Worm (Caenorhabditis elegans): Measurements from ENCODE around the gene ZK666.12.

Gene ZK666.12

ce11 chrII:10516375-10516774 is 20.4 kb downstream of the ZK666.12 start:
- TF ChIP-seq zim-3 (tag; optimal IDR thresholded peaks at IDR 0.05): no peak
- TF ChIP-seq madf-3 (GFP tag; IDR thresholded peaks at IDR 0.05): 0 out of 2 replicates have a peak, but pooled peaks have one; percentile 45

- TF ChIP-seq F39B2.1 (GFP tag; IDR thresholded peaks at IDR 0.05) (no peak), hlh-12 (tag; optimal IDR thresholded peaks at IDR 0.05) (no peak), nfya-1 (tag; optimal IDR thresholded peaks at IDR 0.05; ENCODE audit: borderline replicate concordance, insufficient read depth) (no peak), lin-26 (GFP tag; IDR thresholded peaks at IDR 0.05) (no peak), let-526 (GFP tag; IDR thresholded peaks at IDR 0.05) (no peak), zim-3 (tag; optimal IDR thresholded peaks at IDR 0.05) (no peak), hrde-1 (tag; optimal IDR thresholded peaks at IDR 0.05; ENCODE audit: borderline replicate concordance) (no peak), lsl-1 (GFP tag; optimal IDR thresholded peaks at IDR 0.05) (no peak), lag-1 (GFP tag; IDR thresholded peaks at IDR 0.05) (no peak), D2030.7 (GFP tag; IDR thresholded peaks at IDR 0.05) (no peak), egl-44 (GFP tag; IDR thresholded peaks at IDR 0.05) (no peak), hsf-1 (GFP tag; IDR thresholded peaks at IDR 0.05) (no peak), egl-18 (GFP tag; IDR thresholded peaks at IDR 0.05) (no peak)
Measured at ce11 chrII:10519017-10519416, 23.0 kb downstream of the ZK666.12 start, which contains the start of gene F59B10.4. Gene F59B10.4 (minus strand): TSS chrII:10519117.

DNA sequence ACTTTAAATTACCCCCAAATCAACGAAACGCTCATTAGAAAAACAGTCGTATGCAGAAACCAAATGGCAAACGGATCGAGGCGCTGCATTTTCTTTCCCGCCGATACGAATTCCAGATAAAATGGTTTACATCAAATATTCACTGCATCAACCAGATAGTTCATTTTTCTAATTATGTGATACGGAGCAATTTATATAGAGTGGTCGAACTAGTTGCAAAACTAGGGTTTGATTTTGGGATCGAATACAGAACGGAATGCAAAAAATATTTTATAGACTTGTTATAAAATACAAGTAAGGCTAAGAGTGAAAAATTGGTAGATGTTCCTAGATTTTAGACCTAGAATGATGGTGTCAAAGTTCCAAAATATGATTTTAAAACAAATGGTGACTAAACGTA is 23.9 kb downstream of the ZK666.12 start:
- TF ChIP-seq him-1 (tag; optimal IDR thresholded peaks at IDR 0.05) (no peak), dpff-1 (tag; optimal IDR thresholded peaks at IDR 0.05) (no peak), ztf-3 (GFP tag; optimal IDR thresholded peaks at IDR 0.05) (no peak), ceh-58 (GFP tag; IDR thresholded peaks at IDR 0.05) (no peak), unc-62 (GFP tag; optimal IDR thresholded peaks at IDR 0.05) (no peak), C06A6.2 (GFP tag; conservative IDR thresholded peaks at IDR 0.05) (no peak), aptf-2 (GFP tag; conservative IDR thresholded peaks at IDR 0.05) (no peak), nhr-27 (tag; optimal IDR thresholded peaks at IDR 0.05) (no peak), F39B2.1 (GFP tag; IDR thresholded peaks at IDR 0.05) (no peak)

DNA sequence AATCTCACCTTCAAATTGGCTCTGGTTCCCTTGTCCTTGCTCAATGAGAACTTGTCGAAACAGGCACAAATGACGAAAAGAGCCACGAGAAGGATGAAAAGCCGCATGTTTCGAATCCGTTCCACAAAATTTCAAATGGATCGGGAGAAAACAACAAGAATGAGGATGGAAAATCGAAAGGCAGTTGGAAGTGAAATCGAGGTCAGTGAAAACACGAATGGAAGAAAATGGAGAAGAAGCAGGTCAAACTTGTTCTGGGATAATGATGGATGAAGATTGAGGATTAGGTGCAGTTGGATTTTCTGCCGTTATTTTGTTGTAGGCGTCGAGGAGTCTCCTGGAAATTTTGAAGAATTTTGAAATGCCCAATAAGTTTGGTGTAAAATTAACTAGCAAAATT is 27.0 kb downstream of the ZK666.12 start:
- TF ChIP-seq nhr-179 (tag; optimal IDR thresholded peaks at IDR 0.05): no peak
- TF ChIP-seq Y79H2A.3 (GFP tag; conservative IDR thresholded peaks at IDR 0.05): no peak
- TF ChIP-seq D2030.7 (GFP tag; IDR thresholded peaks at IDR 0.05): no peak
- no peak for TF ChIP-seq attf-6 (GFP tag; IDR thresholded peaks at IDR 0.05)
- TF ChIP-seq mel-28 (tag; optimal IDR thresholded peaks at IDR 0.05; ENCODE audit: borderline replicate concordance): no peak
- TF ChIP-seq repo-1 (tag; optimal IDR thresholded peaks at IDR 0.05): no peak
- TF ChIP-seq F52B5.7 (tag; optimal IDR thresholded peaks at IDR 0.05): no peak
- TF ChIP-seq nhr-27 (tag; optimal IDR thresholded peaks at IDR 0.05): no peak
- TF ChIP-seq snpc-3.4 (tag; optimal IDR thresholded peaks at IDR 0.05): no peak
- no peak for TF ChIP-seq K11D2.4 (GFP tag; IDR thresholded peaks at IDR 0.05)
- TF ChIP-seq F22D6.2 (tag; optimal IDR thresholded peaks at IDR 0.05): no peak
- no peak for TF ChIP-seq dpl-1 (GFP tag; optimal IDR thresholded peaks at IDR 0.05)
- no peak for TF ChIP-seq F49E8.2 (tag; optimal IDR thresholded peaks at IDR 0.05; ENCODE audit: insufficient read depth)
- no peak for TF ChIP-seq rcor-1 (GFP tag; IDR thresholded peaks at IDR 0.05)
- TF ChIP-seq ccch-3 (GFP tag; optimal IDR thresholded peaks at IDR 0.05): no peak
- no peak for TF ChIP-seq tbx-9 (tag; optimal IDR thresholded peaks at IDR 0.05; ENCODE audit: borderline replicate concordance)
